Worm (Caenorhabditis elegans) whole organism, midembryonic: ENCODE measurements around the gene sax-1.

Experiments used
- cog-1 ChIP-seq: sonication (generic microtip); optimal IDR thresholded peaks from 2 replicates; lab custom pipeline; 2016; ENCODE audit warnings: missing genetic modification characterization, missing compliant biosample characterization
- ref-1 ChIP-seq: fragments of 200-800 bp; sonication (Bioruptor generic); conservative IDR thresholded peaks from 2 replicates; pipeline ENCODE4 v1.3.6; 2022; ENCODE audit warnings: missing genetic modification reagents, missing genetic modification characterization, missing compliant biosample characterization

- TF ChIP-seq cog-1 (tag; lab: Kevin White, UChicago) (no peak), ref-1 (no peak)
These were observed 31.1 kb downstream of the sax-1 start for ce11 chrX:3618842-3619241.
